Worm (Caenorhabditis elegans): ENCODE results near the gene pigg-1.

ce11 chrII:8575184-8575583 is 24.9 kb downstream of the pigg-1 start, which contains the start of gene puf-5:
- TF ChIP-seq snpc-4 (tag; optimal IDR thresholded peaks at IDR 0.05): no peak
- no peak for TF ChIP-seq fkh-2 (tag; optimal IDR thresholded peaks at IDR 0.05)
- TF ChIP-seq ama-1 (optimal IDR thresholded peaks at IDR 0.05): no peak
- no peak for TF ChIP-seq nhr-76 (tag; optimal IDR thresholded peaks at IDR 0.05)
- TF ChIP-seq pha-4 (tag; optimal IDR thresholded peaks at IDR 0.05): no peak
- TF ChIP-seq jun-1 (tag; optimal IDR thresholded peaks at IDR 0.05): no peak
- no peak for TF ChIP-seq fkh-10 (GFP tag; optimal IDR thresholded peaks at IDR 0.05)
- no peak for TF ChIP-seq unc-62 (GFP tag; optimal IDR thresholded peaks at IDR 0.05)
- no peak for TF ChIP-seq tbx-2 (tag; optimal IDR thresholded peaks at IDR 0.05)
- TF ChIP-seq nhr-237 (tag; optimal IDR thresholded peaks at IDR 0.05): no peak
- TF ChIP-seq elt-3 (tag; optimal IDR thresholded peaks at IDR 0.05): no peak
- TF ChIP-seq hmg-11 (tag; optimal IDR thresholded peaks at IDR 0.05): no peak

Measured in whole organism, L3 larva.